Fruit fly (Drosophila melanogaster) whole organism, wandering third instar larva: ENCODE results near the gene rost.
A peak's percentile ranks its signal among the peaks of the same experiment; 100 is the strongest.

Experiments used
- Abd-B ChIP-seq: fragments of >200 bp; optimal IDR thresholded peaks from 2 replicates; lab custom pipeline; 2017; ENCODE audit warnings: missing biosample characterization, missing genetic modification characterization
- CG32264 ChIP-seq: fragments of 200-800 bp; sonication (Bioruptor generic); optimal IDR thresholded peaks from 2 replicates; lab custom pipeline; 2016; ENCODE audit warnings: missing biosample characterization, missing genetic modification characterization
- CG9705 ChIP-seq: fragments of 200-800 bp; sonication (Bioruptor generic); optimal IDR thresholded peaks from 2 replicates; lab custom pipeline; 2018; ENCODE audit warnings: missing biosample characterization, mild to moderate bottlenecking, missing genetic modification characterization
- CrebA ChIP-seq: fragments of 200-800 bp; sonication (Bioruptor generic); optimal IDR thresholded peaks from 2 replicates; lab custom pipeline; 2016; ENCODE audit warnings: missing biosample characterization, mild to moderate bottlenecking, missing genetic modification characterization, borderline replicate concordance
- Dfd ChIP-seq: fragments of >200 bp; optimal IDR thresholded peaks from 2 replicates; lab custom pipeline; 2017; ENCODE audit warnings: missing biosample characterization, missing genetic modification characterization
- Dif ChIP-seq: fragments of 200-275, 200-300 bp; sonication (Bioruptor generic); optimal IDR thresholded peaks from 2 replicates; lab custom pipeline; 2018; ENCODE audit warnings: missing biosample characterization, missing genetic modification characterization; ENCODE audit not compliant: partially characterized antibody
- GATAd ChIP-seq: sonication (Bioruptor generic); optimal IDR thresholded peaks from 2 replicates; lab custom pipeline; 2016; ENCODE audit warnings: missing biosample characterization, missing genetic modification characterization
- HLH106 ChIP-seq: fragments of 200-800 bp; optimal IDR thresholded peaks from 3 replicates; lab custom pipeline; 2019; ENCODE audit warnings: missing biosample characterization, mild to moderate bottlenecking, missing genetic modification characterization, moderate library complexity
- Hnf4 ChIP-seq: fragments of 200-800 bp; sonication (Bioruptor generic); optimal IDR thresholded peaks from 2 replicates; lab custom pipeline; 2016; ENCODE audit warnings: missing biosample characterization, mild to moderate bottlenecking, missing genetic modification characterization
- Hr83 ChIP-seq: fragments of 200-300 bp; sonication (Bioruptor generic); optimal IDR thresholded peaks from 2 replicates; lab custom pipeline; 2016; ENCODE audit warnings: missing biosample characterization, mild to moderate bottlenecking, missing genetic modification characterization, moderate library complexity; ENCODE audit not compliant: poor library complexity, severe bottlenecking
- Mio ChIP-seq: sonication (Bioruptor generic); optimal IDR thresholded peaks from 2 replicates; lab custom pipeline; 2016; ENCODE audit warnings: missing biosample characterization, missing genetic modification characterization
- Myc ChIP-seq: fragments of >200 bp; optimal IDR thresholded peaks from 2 replicates; lab custom pipeline; 2017
- N ChIP-seq: fragments of >200 bp; optimal IDR thresholded peaks from 2 replicates; lab custom pipeline; 2018; ENCODE audit warnings: missing biosample characterization, missing external identifiers, missing genetic modification characterization
- OdsH ChIP-seq: fragments of 200-800 bp; sonication (Bioruptor generic); optimal IDR thresholded peaks from 2 replicates; lab custom pipeline; 2016; ENCODE audit warnings: missing biosample characterization, mild to moderate bottlenecking, missing genetic modification characterization
- Rel ChIP-seq, 2 experiments: fragments of 200-800 bp; sonication (Bioruptor generic) in 1 of 2; optimal IDR thresholded peaks; 2 replicates in 1 of 2; 3 replicates in 1 of 2; lab custom pipeline; 2016 to 2019; ENCODE audit warnings: mild to moderate bottlenecking in 2 of 2, missing biosample characterization in 2 of 2, missing genetic modification characterization in 2 of 2, moderate library complexity in 1 of 2
- Sp1 ChIP-seq: fragments of 200-800 bp; sonication (Bioruptor generic); optimal IDR thresholded peaks from 3 replicates; lab custom pipeline; 2019; ENCODE audit warnings: missing biosample characterization, mild to moderate bottlenecking, missing genetic modification characterization, moderate library complexity
- Vsx2 ChIP-seq: fragments of 200-300, 225-300 bp; sonication (Bioruptor generic); optimal IDR thresholded peaks from 2 replicates; lab custom pipeline; 2018; ENCODE audit warnings: missing biosample characterization, missing genetic modification characterization; ENCODE audit not compliant: partially characterized antibody
- br ChIP-seq: fragments of 200-800 bp; sonication (Bioruptor generic); optimal IDR thresholded peaks from 2 replicates; lab custom pipeline; 2016; ENCODE audit warnings: missing biosample characterization, missing genetic modification characterization
- brk ChIP-seq: fragments of 200-800 bp; sonication (Bioruptor generic); optimal IDR thresholded peaks from 2 replicates; lab custom pipeline; 2016; ENCODE audit warnings: missing biosample characterization, mild to moderate bottlenecking, missing genetic modification characterization
- dl ChIP-seq, 2 experiments: fragments of 175-275, 200-275 bp in 1 of 2; fragments of 200-275 bp in 1 of 2; sonication (Bioruptor generic); optimal IDR thresholded peaks; lab custom pipeline; 2018; ENCODE audit warnings: mild to moderate bottlenecking in 2 of 2, missing biosample characterization in 2 of 2, missing genetic modification characterization in 2 of 2, moderate library complexity in 2 of 2; ENCODE audit not compliant: partially characterized antibody in 2 of 2, insufficient read depth in 1 of 2
- dmrt93B ChIP-seq: fragments of 200-800 bp; sonication (Bioruptor generic); optimal IDR thresholded peaks from 2 replicates; lab custom pipeline; 2018; ENCODE audit warnings: missing biosample characterization, mild to moderate bottlenecking, missing genetic modification characterization
- ey ChIP-seq: fragments of 200-800 bp; sonication (Bioruptor generic); optimal IDR thresholded peaks from 2 replicates; lab custom pipeline; 2016; ENCODE audit warnings: missing biosample characterization, missing genetic modification characterization
- foxo ChIP-seq, 2 experiments: fragments of 200-800 bp; sonication (Bioruptor generic); optimal IDR thresholded peaks; 2 replicates in 1 of 2; 3 replicates in 1 of 2; lab custom pipeline; 2016 to 2017; ENCODE audit warnings: missing biosample characterization in 2 of 2, missing genetic modification characterization in 2 of 2
- fru ChIP-seq: fragments of 200-800 bp; sonication (Bioruptor generic); optimal IDR thresholded peaks from 3 replicates; lab custom pipeline; 2016; ENCODE audit warnings: missing biosample characterization, mild to moderate bottlenecking, missing genetic modification characterization
- h ChIP-seq: fragments of 200-800 bp; sonication (Bioruptor generic); optimal IDR thresholded peaks from 3 replicates; lab custom pipeline; 2016; ENCODE audit warnings: missing biosample characterization, mild to moderate bottlenecking, missing genetic modification characterization
- jim ChIP-seq: fragments of 175-275, 200-325 bp; sonication (Bioruptor generic); optimal IDR thresholded peaks from 2 replicates; lab custom pipeline; 2016; ENCODE audit warnings: missing biosample characterization, mild to moderate bottlenecking, missing genetic modification characterization
- lola ChIP-seq: fragments of >200 bp; optimal IDR thresholded peaks from 2 replicates; lab custom pipeline; 2017; ENCODE audit warnings: missing biosample characterization, missing genetic modification characterization
- pan ChIP-seq: fragments of >200 bp; optimal IDR thresholded peaks from 2 replicates; lab custom pipeline; 2017
- psq ChIP-seq: fragments of 200-800 bp; sonication (Bioruptor generic); optimal IDR thresholded peaks from 3 replicates; lab custom pipeline; 2017; ENCODE audit warnings: missing biosample characterization, mild to moderate bottlenecking, missing genetic modification characterization, moderate library complexity
- rgr ChIP-seq: fragments of 200-800 bp; sonication (Bioruptor generic); optimal IDR thresholded peaks from 3 replicates; lab custom pipeline; 2016; ENCODE audit warnings: missing biosample characterization, mild to moderate bottlenecking, missing genetic modification characterization
- sage ChIP-seq: fragments of 200-800 bp; sonication (Bioruptor generic); optimal IDR thresholded peaks from 2 replicates; lab custom pipeline; 2016; ENCODE audit warnings: missing biosample characterization, mild to moderate bottlenecking, missing genetic modification characterization
- sv ChIP-seq: fragments of 200-800 bp; sonication (Bioruptor generic); optimal IDR thresholded peaks from 3 replicates; lab custom pipeline; 2016; ENCODE audit warnings: missing biosample characterization, missing genetic modification characterization
- tai ChIP-seq: sonication (Bioruptor generic); optimal IDR thresholded peaks from 2 replicates; lab custom pipeline; 2016; ENCODE audit warnings: missing biosample characterization, missing genetic modification characterization
- usp ChIP-seq: fragments of >200 bp; optimal IDR thresholded peaks from 2 replicates; lab custom pipeline; 2017; ENCODE audit warnings: missing biosample characterization, missing genetic modification characterization
- woc ChIP-seq: sonication (Bioruptor generic); optimal IDR thresholded peaks from 2 replicates; lab custom pipeline; 2016; ENCODE audit warnings: missing biosample characterization, mild to moderate bottlenecking, missing genetic modification characterization

The rost gene

dm6 chr2L:8943110-8943509, 46.2 kb downstream of the rost start, which contains the start of gene CG9515:
TSS of gene CG9515 (minus strand) at chr2L:8943257.
- peak; percentile 61 for TF ChIP-seq brk (GFP tag; lab: Kevin White, UChicago)
- TF ChIP-seq Rel (GFP tag; optimal IDR thresholded peaks at IDR 0.05; lab: Kevin White, UChicago) = no peak
- TF ChIP-seq Rel (tag; optimal IDR thresholded peaks at IDR 0.05; lab: Kevin White, UChicago) = peak; percentile 7
- TF ChIP-seq sage (GFP tag; lab: Kevin White, UChicago) = peak; percentile 15
- no peak for TF ChIP-seq Myc (lab: Kevin White, UChicago)
- TF ChIP-seq pan (lab: Kevin White, UChicago) = no peak
- TF ChIP-seq Hnf4 = peak; percentile 1

dm6 chr2L:8941736-8942337, 47.5 kb downstream of the rost start, which contains the start of gene Argl:
TSS of gene Argl (minus strand) at chr2L:8942105.
- TF ChIP-seq fru (GFP tag; lab: Kevin White, UChicago) = peak; percentile 65
- TF ChIP-seq Abd-B = no peak
- TF ChIP-seq OdsH (GFP tag; lab: Kevin White, UChicago) = peak; percentile 13
- peak; percentile 6 for TF ChIP-seq Sp1 (GFP tag; lab: Kevin White, UChicago)
- TF ChIP-seq Dfd (GFP tag; lab: Kevin White, UChicago) = no peak
- TF ChIP-seq rgr (GFP tag; lab: Kevin White, UChicago) = peak; percentile 24
- TF ChIP-seq dmrt93B (GFP tag; lab: Kevin White, UChicago) = no peak
- peak; percentile 3 for TF ChIP-seq brk (GFP tag; lab: Kevin White, UChicago)
- peak in 1 of 2 experiments; percentile 49 for TF ChIP-seq foxo (GFP tag; optimal IDR thresholded peaks at IDR 0.05; lab: Kevin White, UChicago)
- TF ChIP-seq Hnf4 = peak; percentile 8
- TF ChIP-seq h = peak; percentile 21

dm6 chr2L:8940680-8941079, 48.7 kb downstream of the rost start:
- peak; percentile 30 for TF ChIP-seq rgr (GFP tag; lab: Kevin White, UChicago)
- no peak for TF ChIP-seq Sp1 (GFP tag; lab: Kevin White, UChicago)
- TF ChIP-seq Rel (GFP tag; optimal IDR thresholded peaks at IDR 0.05; lab: Kevin White, UChicago) = no peak
- TF ChIP-seq Rel (tag; optimal IDR thresholded peaks at IDR 0.05; lab: Kevin White, UChicago) = peak; percentile 60
- no peak for TF ChIP-seq tai (GFP tag; lab: Kevin White, UChicago)
- no peak for TF ChIP-seq Mio
- TF ChIP-seq CG9705 (GFP tag; lab: Kevin White, UChicago) = no peak
- TF ChIP-seq brk (GFP tag; lab: Kevin White, UChicago) = no peak
- no peak for TF ChIP-seq Vsx2 (GFP tag; lab: Kevin White, UChicago)
- no peak for TF ChIP-seq Hr83 (GFP tag; lab: Kevin White, UChicago)
- TF ChIP-seq sv (GFP tag; lab: Kevin White, UChicago) = no peak
- no peak for TF ChIP-seq woc (GFP tag; lab: Kevin White, UChicago)
- TF ChIP-seq foxo (GFP tag; optimal IDR thresholded peaks at IDR 0.05; lab: Kevin White, UChicago) = no peak
- TF ChIP-seq fru (GFP tag; lab: Kevin White, UChicago) = no peak
- TF ChIP-seq OdsH (GFP tag; lab: Kevin White, UChicago) = no peak
- TF ChIP-seq pan (lab: Kevin White, UChicago) = no peak
- no peak for TF ChIP-seq ey (GFP tag; lab: Kevin White, UChicago)

- TF ChIP-seq Myc (lab: Kevin White, UChicago) (no peak), Hr83 (GFP tag; lab: Kevin White, UChicago) (no peak), usp (no peak), br (GFP tag; lab: Kevin White, UChicago) (no peak), Rel (GFP tag; optimal IDR thresholded peaks at IDR 0.05; lab: Kevin White, UChicago) (no peak), Rel (tag; optimal IDR thresholded peaks at IDR 0.05; lab: Kevin White, UChicago) (peak; percentile 73), pan (lab: Kevin White, UChicago) (no peak), tai (GFP tag; lab: Kevin White, UChicago) (peak; percentile 25), psq (no peak), Abd-B (no peak), jim (GFP tag; lab: Kevin White, UChicago) (no peak), h (no peak)
Observed at dm6 chr2L:8937837-8938413, 51.4 kb downstream of the rost start.

- TF ChIP-seq foxo (GFP tag; optimal IDR thresholded peaks at IDR 0.05; lab: Kevin White, UChicago) = peak in 1 of 2 experiments; percentile 87
- no peak for TF ChIP-seq Rel (GFP tag; optimal IDR thresholded peaks at IDR 0.05; lab: Kevin White, UChicago)
- peak; percentile 55 for TF ChIP-seq Rel (tag; optimal IDR thresholded peaks at IDR 0.05; lab: Kevin White, UChicago)
- peak; percentile 52 for TF ChIP-seq dmrt93B (GFP tag; lab: Kevin White, UChicago)
- TF ChIP-seq Hr83 (GFP tag; lab: Kevin White, UChicago) = no peak
- TF ChIP-seq usp = no peak
- TF ChIP-seq tai (GFP tag; lab: Kevin White, UChicago) = peak; percentile 39
- TF ChIP-seq OdsH (GFP tag; lab: Kevin White, UChicago) = peak; percentile 84
- peak; percentile 58 for TF ChIP-seq sv (GFP tag; lab: Kevin White, UChicago)
- TF ChIP-seq Mio = no peak
- no peak for TF ChIP-seq N
- TF ChIP-seq Dif = peak; percentile 52
- peak; percentile 88 for TF ChIP-seq HLH106 (tag; lab: Kevin White, UChicago)
- no peak for TF ChIP-seq dl (GFP tag; optimal IDR thresholded peaks at IDR 0.05; lab: Kevin White, UChicago; ENCODE audit: insufficient read depth in 1 of 2, partially characterized antibody in 2 of 2)
- no peak for TF ChIP-seq lola (GFP tag; lab: Kevin White, UChicago)
- TF ChIP-seq ey (GFP tag; lab: Kevin White, UChicago) = peak; percentile 80
- peak; percentile 24 for TF ChIP-seq CG32264
- TF ChIP-seq GATAd (GFP tag; lab: Kevin White, UChicago) = no peak
- no peak for TF ChIP-seq Abd-B
- peak; percentile 55 for TF ChIP-seq Hnf4
- peak; percentile 63 for TF ChIP-seq CG9705 (GFP tag; lab: Kevin White, UChicago)
- TF ChIP-seq jim (GFP tag; lab: Kevin White, UChicago) = no peak
- TF ChIP-seq CrebA (GFP tag; lab: Kevin White, UChicago) = no peak
Observed at dm6 chr2L:8937003-8937402, 52.3 kb downstream of the rost start, which contains the start of gene Tsp29Fb. TSS of gene Tsp29Fb (plus strand) at chr2L:8937390.
